Fruit fly (Drosophila melanogaster) whole organism, embryonic: ENCODE results near the gene CG6295.

ENCODE experiments used
- Atf3 ChIP-seq: fragments of 200-800 bp; sonication (Bioruptor generic); optimal IDR thresholded peaks from 3 replicates; lab custom pipeline; 2016; ENCODE audit warnings: missing biosample characterization, missing genetic modification characterization
- Bgb ChIP-seq: fragments of 200-800 bp; sonication (Bioruptor generic); IDR thresholded peaks from 2 replicates; pipeline ENCODE4 v1.3.6; 2022; ENCODE audit warnings: missing biosample characterization, missing genetic modification characterization; ENCODE audit not compliant: partially characterized antibody
- CG1024 ChIP-seq: fragments of 200-800 bp; sonication (Bioruptor generic); IDR thresholded peaks from 2 replicates; pipeline ENCODE4 v1.3.6; 2022; ENCODE audit warnings: missing biosample characterization, missing genetic modification characterization
- CG12659 ChIP-seq: fragments of 200-800 bp; sonication (Bioruptor generic); optimal IDR thresholded peaks from 3 replicates; lab custom pipeline; 2017; ENCODE audit warnings: mild to moderate bottlenecking, missing biosample characterization, missing genetic modification reagents, missing genetic modification characterization
- CG13424 ChIP-seq: fragments of 200-800 bp; sonication (Bioruptor generic); optimal IDR thresholded peaks from 2 replicates; lab custom pipeline; 2019; ENCODE audit warnings: missing biosample characterization, mild to moderate bottlenecking, missing genetic modification characterization, moderate library complexity
- CG14441 ChIP-seq: fragments of 200-800 bp; sonication (Bioruptor generic); IDR thresholded peaks from 2 replicates; pipeline ENCODE4 v1.3.6; 2022; ENCODE audit warnings: missing biosample characterization, missing genetic modification characterization
- CG15011 ChIP-seq: fragments of 200-800 bp; sonication (Bioruptor generic); optimal IDR thresholded peaks from 3 replicates; lab custom pipeline; 2018; ENCODE audit warnings: missing biosample characterization, mild to moderate bottlenecking, missing genetic modification characterization
- CG31441 ChIP-seq: fragments of 200-800 bp; sonication (Bioruptor generic); IDR thresholded peaks from 2 replicates; pipeline ENCODE4 v1.3.6; 2022; ENCODE audit warnings: missing biosample characterization, missing genetic modification characterization
- CG3726 ChIP-seq: fragments of 200-800 bp; sonication (Bioruptor generic); IDR thresholded peaks from 3 replicates; pipeline ENCODE4, ENCODE4 v1.3.6; 2022; ENCODE audit warnings: missing biosample characterization, missing genetic modification characterization
- CG4360 ChIP-seq: fragments of 200-800 bp; sonication (Bioruptor generic); IDR thresholded peaks from 2 replicates; pipeline ENCODE4 v1.3.6; 2022; ENCODE audit warnings: missing biosample characterization, missing genetic modification characterization
- CG5953 ChIP-seq: fragments of 200-800 bp; sonication (Bioruptor generic); IDR thresholded peaks from 2 replicates; pipeline ENCODE4 v1.3.6; 2022; ENCODE audit warnings: missing biosample characterization, missing genetic modification characterization
- CG8290 ChIP-seq, 3 experiments: fragments of 200-800 bp; sonication (Bioruptor generic); optimal IDR thresholded peaks; 2 replicates each; lab custom pipeline; 2016 to 2019; ENCODE audit warnings: missing biosample characterization in 3 of 3, missing genetic modification characterization in 3 of 3, mild to moderate bottlenecking in 2 of 3, moderate library complexity in 1 of 3
- CG8388 ChIP-seq: fragments of 200-800 bp; sonication (Bioruptor generic); optimal IDR thresholded peaks from 2 replicates; lab custom pipeline; 2019; ENCODE audit warnings: missing biosample characterization, mild to moderate bottlenecking, missing genetic modification characterization, moderate library complexity
- CG9215 ChIP-seq: fragments of 200-800 bp; sonication (Bioruptor generic); IDR thresholded peaks from 2 replicates; pipeline ENCODE4 v1.3.6; 2022; ENCODE audit warnings: missing biosample characterization, missing genetic modification characterization
- CG9727 ChIP-seq: fragments of 200-800 bp; sonication (Bioruptor generic); optimal IDR thresholded peaks from 3 replicates; lab custom pipeline; 2017; ENCODE audit warnings: missing biosample characterization, mild to moderate bottlenecking, missing genetic modification characterization
- CoRest ChIP-seq: fragments of 200-800 bp; sonication (Bioruptor generic); optimal IDR thresholded peaks from 3 replicates; lab custom pipeline; 2018; ENCODE audit warnings: missing biosample characterization, mild to moderate bottlenecking, missing genetic modification characterization, moderate library complexity
- D19A ChIP-seq: fragments of 200-800 bp; optimal IDR thresholded peaks from 3 replicates; lab custom pipeline; 2019; ENCODE audit warnings: missing biosample characterization, mild to moderate bottlenecking, missing genetic modification characterization, moderate library complexity
- Dbx ChIP-seq: fragments of 200-800 bp; sonication (Bioruptor generic); IDR thresholded peaks from 3 replicates; pipeline ENCODE4 v1.3.6; 2022; ENCODE audit warnings: missing biosample characterization, missing genetic modification characterization
- Dfd ChIP-seq, 2 experiments: fragments of >200 bp; optimal IDR thresholded peaks; 2 replicates each; lab custom pipeline; 2017; ENCODE audit warnings: missing biosample characterization in 2 of 2, missing genetic modification characterization in 2 of 2
- HLH3B ChIP-seq: fragments of 200-800 bp; sonication (Bioruptor generic); IDR thresholded peaks from 2 replicates; pipeline ENCODE4 v1.3.6; 2022; ENCODE audit warnings: missing biosample characterization, missing genetic modification characterization
- HLH4C ChIP-seq: fragments of 200-800 bp; sonication (Bioruptor generic); IDR thresholded peaks from 3 replicates; pipeline ENCODE4 v1.3.6; 2022; ENCODE audit warnings: missing biosample characterization, missing genetic modification characterization; ENCODE audit not compliant: partially characterized antibody
- Lhr ChIP-seq: fragments of 200-800 bp; sonication (Bioruptor generic); optimal IDR thresholded peaks from 3 replicates; lab custom pipeline; 2017; ENCODE audit warnings: mild to moderate bottlenecking, missing biosample characterization, missing genetic modification reagents, missing genetic modification characterization
- Max ChIP-seq: fragments of 200-800 bp; sonication (Bioruptor generic); optimal IDR thresholded peaks from 2 replicates; lab custom pipeline; 2016; ENCODE audit warnings: missing biosample characterization, mild to moderate bottlenecking, missing genetic modification characterization
- Mrtf ChIP-seq: fragments of 200-800 bp; sonication (Bioruptor generic); IDR thresholded peaks from 3 replicates; pipeline ENCODE4 v1.3.6; 2022; ENCODE audit warnings: missing biosample characterization, missing genetic modification characterization
- Nf-YA ChIP-seq: fragments of 200-800 bp; sonication (Bioruptor generic); IDR thresholded peaks from 2 replicates; pipeline ENCODE4 v1.3.6; 2022; ENCODE audit warnings: missing biosample characterization, missing genetic modification characterization
- Nf-YB ChIP-seq: fragments of 200-800 bp; sonication (Bioruptor generic); optimal IDR thresholded peaks from 3 replicates; lab custom pipeline; 2019; ENCODE audit warnings: missing biosample characterization, mild to moderate bottlenecking, missing genetic modification characterization, moderate library complexity
- Usf ChIP-seq: fragments of 200-800 bp; sonication (Bioruptor generic); optimal IDR thresholded peaks from 2 replicates; lab custom pipeline; 2017; ENCODE audit warnings: missing genotype, missing biosample characterization, missing genetic modification characterization
- Vsx1 ChIP-seq: fragments of 200-800 bp; sonication (Bioruptor generic); optimal IDR thresholded peaks from 2 replicates; lab custom pipeline; 2017; ENCODE audit warnings: missing biosample characterization, mild to moderate bottlenecking, missing genetic modification characterization, missing genetic modification reagents
- al ChIP-seq: fragments of 200-800 bp; sonication (Bioruptor generic); IDR thresholded peaks from 2 replicates; pipeline ENCODE4 v1.3.6; 2022; ENCODE audit warnings: missing biosample characterization, missing genetic modification characterization
- bcd ChIP-seq: fragments of 200-800 bp; sonication (Bioruptor generic); optimal IDR thresholded peaks from 2 replicates; lab custom pipeline; 2017; ENCODE audit warnings: missing biosample characterization, mild to moderate bottlenecking, missing genetic modification characterization
- cg ChIP-seq: fragments of 200-800 bp; sonication (Bioruptor generic); optimal IDR thresholded peaks from 3 replicates; lab custom pipeline; 2019; ENCODE audit warnings: missing biosample characterization, mild to moderate bottlenecking, missing genetic modification characterization, moderate library complexity
- chn ChIP-seq: fragments of 200-800 bp; sonication (Bioruptor generic); optimal IDR thresholded peaks from 2 replicates; lab custom pipeline; 2016; ENCODE audit warnings: missing biosample characterization, missing genetic modification characterization
- dpn ChIP-seq, 2 experiments: fragments of 200-800 bp; sonication (Bioruptor generic); optimal IDR thresholded peaks; 3 replicates each; lab custom pipeline; 2016; ENCODE audit warnings: missing biosample characterization in 2 of 2, missing genetic modification characterization in 2 of 2
- ftz-f1 ChIP-seq: fragments of 200-800 bp; sonication (Bioruptor generic); optimal IDR thresholded peaks from 2 replicates; lab custom pipeline; 2016; ENCODE audit warnings: missing biosample characterization, missing genetic modification characterization
- grau ChIP-seq: fragments of 200-800 bp; optimal IDR thresholded peaks from 3 replicates; lab custom pipeline; 2019; ENCODE audit warnings: missing biosample characterization, mild to moderate bottlenecking, missing genetic modification characterization, moderate library complexity
- ind ChIP-seq: fragments of 200-800 bp; sonication (Bioruptor generic); optimal IDR thresholded peaks from 3 replicates; lab custom pipeline; 2016; ENCODE audit warnings: missing biosample characterization, missing genetic modification characterization
- knrl ChIP-seq: fragments of 200-800 bp; sonication (Bioruptor generic); IDR thresholded peaks from 3 replicates; pipeline ENCODE4 v1.3.6; 2022; ENCODE audit warnings: missing biosample characterization, missing genetic modification characterization; ENCODE audit not compliant: partially characterized antibody
- lab ChIP-seq: fragments of 200-800 bp; sonication (Bioruptor generic); optimal IDR thresholded peaks from 3 replicates; lab custom pipeline; 2017; ENCODE audit warnings: missing biosample characterization, missing genetic modification characterization, mild to moderate bottlenecking, moderate library complexity, missing genetic modification reagents
- nerfin-1 ChIP-seq: fragments of 200-800 bp; sonication (Bioruptor generic); optimal IDR thresholded peaks from 3 replicates; lab custom pipeline; 2019; ENCODE audit warnings: missing biosample characterization, mild to moderate bottlenecking, missing genetic modification characterization, moderate library complexity
- nerfin-2 ChIP-seq: fragments of 200-800 bp; sonication (Bioruptor generic); IDR thresholded peaks from 2 replicates; pipeline ENCODE4 v1.3.6; 2022; ENCODE audit warnings: missing biosample characterization, missing genetic modification characterization; ENCODE audit not compliant: partially characterized antibody
- onecut ChIP-seq: fragments of 200-800 bp; sonication (Bioruptor generic); IDR thresholded peaks from 2 replicates; pipeline ENCODE4 v1.3.6; 2022; ENCODE audit warnings: missing biosample characterization, missing genetic modification characterization
- phol ChIP-seq: fragments of 200-800 bp; sonication (Bioruptor generic); optimal IDR thresholded peaks from 3 replicates; lab custom pipeline; 2018; ENCODE audit warnings: missing biosample characterization, mild to moderate bottlenecking, missing genetic modification characterization, moderate library complexity
- pzg ChIP-seq: fragments of 200-800 bp; sonication (Bioruptor generic); optimal IDR thresholded peaks from 3 replicates; lab custom pipeline; 2018; ENCODE audit warnings: missing biosample characterization, mild to moderate bottlenecking, missing genetic modification characterization, moderate library complexity
- run ChIP-seq: fragments of 200-800 bp; sonication (Bioruptor generic); optimal IDR thresholded peaks from 3 replicates; lab custom pipeline; 2018; ENCODE audit warnings: missing biosample characterization, mild to moderate bottlenecking, missing genetic modification characterization
- seq ChIP-seq: fragments of 200-800 bp; sonication (Bioruptor generic); IDR thresholded peaks from 2 replicates; pipeline ENCODE4 v1.3.6; 2022; ENCODE audit warnings: missing biosample characterization, missing genetic modification characterization
- slbo ChIP-seq: fragments of 200-800 bp; sonication (Bioruptor generic); IDR thresholded peaks from 2 replicates; pipeline ENCODE4 v1.3.6; 2022; ENCODE audit warnings: missing biosample characterization, missing genetic modification characterization
- tup ChIP-seq: fragments of 200-800 bp; sonication (Bioruptor generic); optimal IDR thresholded peaks from 2 replicates; lab custom pipeline; 2016; ENCODE audit warnings: missing biosample characterization, mild to moderate bottlenecking, missing genetic modification characterization, moderate library complexity
- unpg ChIP-seq: fragments of 200-800 bp; sonication (Bioruptor generic); optimal IDR thresholded peaks from 3 replicates; lab custom pipeline; 2018; ENCODE audit warnings: missing biosample characterization, mild to moderate bottlenecking, missing genetic modification characterization, moderate library complexity
- zfh2 ChIP-seq: fragments of 200-800 bp; sonication (Bioruptor generic); optimal IDR thresholded peaks from 2 replicates; lab custom pipeline; 2016; ENCODE audit warnings: missing biosample characterization, missing genetic modification characterization

The CG6295 gene

DNA sequence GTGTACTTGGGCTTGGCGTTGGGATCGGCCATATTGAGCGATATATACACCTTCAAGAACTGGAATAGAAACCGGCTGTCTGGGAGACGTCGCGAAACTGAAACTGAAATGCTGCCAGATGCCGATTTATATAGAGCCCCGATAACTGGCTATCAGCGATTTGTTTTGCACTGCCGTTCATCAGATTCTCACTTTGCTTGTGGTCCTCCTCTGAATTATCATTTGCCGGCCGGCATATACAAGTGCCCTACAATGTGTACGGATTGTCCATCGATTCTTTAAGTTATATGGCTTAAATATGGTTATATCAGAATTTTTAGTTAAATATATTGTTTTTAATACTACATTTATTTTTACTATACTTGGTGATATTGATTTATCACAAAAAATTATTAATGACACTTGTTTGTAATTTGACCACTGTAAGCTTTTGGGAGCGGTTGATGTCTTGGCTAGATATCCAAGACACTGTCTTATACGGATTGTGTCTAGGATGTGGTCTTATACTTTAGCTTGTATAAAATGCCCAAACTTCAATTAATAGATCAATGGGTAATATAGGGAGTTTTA, 18.4 kb downstream of the CG6295 start, which contains the start of gene CG31075 (continued):
- TF ChIP-seq CG1024: peak; percentile 41; the same call in 1 of the 2 replicates
- TF ChIP-seq onecut: peak; percentile 79
- TF ChIP-seq CG9727 (GFP tag; lab: Kevin White, UChicago): peak; percentile 41
- no peak for TF ChIP-seq Vsx1
- no peak for TF ChIP-seq CG3726 (GFP tag; lab: Robert Waterston, UW)
- TF ChIP-seq D19A: peak; percentile 44
- peak; percentile 80 for TF ChIP-seq lab
- TF ChIP-seq bcd (GFP tag; lab: Kevin White, UChicago): peak; percentile 37
- TF ChIP-seq Dfd (GFP tag; optimal IDR thresholded peaks at IDR 0.05; lab: Kevin White, UChicago): no peak
- TF ChIP-seq CG13424 (tag; lab: Kevin White, UChicago): peak; percentile 15
- TF ChIP-seq grau: peak; percentile 56
- no peak for TF ChIP-seq HLH4C (GFP tag; lab: Robert Waterston, UW)
- peak; percentile 39 for TF ChIP-seq CG15011
- TF ChIP-seq zfh2 (GFP tag; lab: Kevin White, UChicago): peak; percentile 63
- TF ChIP-seq CG31441 (GFP tag; lab: Robert Waterston, UW): 0 out of 2 replicates have a peak, but pooled peaks have one; percentile 11
- TF ChIP-seq CG8388 (GFP tag; lab: Kevin White, UChicago): no peak
- no peak for TF ChIP-seq cg (GFP tag; lab: Kevin White, UChicago)
- TF ChIP-seq ftz-f1 (GFP tag; lab: Kevin White, UChicago): no peak
- no peak for TF ChIP-seq Atf3
- no peak for TF ChIP-seq Bgb (GFP tag; lab: Robert Waterston, UW)
- peak; percentile 65; the same call in 1 of the 3 replicates for TF ChIP-seq Mrtf (GFP tag; lab: Robert Waterston, UW)
- peak; percentile 51 for TF ChIP-seq phol (tag; lab: Kevin White, UChicago)
- peak; percentile 65; the same call in 1 of the 2 replicates for TF ChIP-seq CG5953
- no peak for TF ChIP-seq knrl (GFP tag; lab: Robert Waterston, UW)
- TF ChIP-seq seq (GFP tag; lab: Robert Waterston, UW): peak; percentile 53
- TF ChIP-seq ind: peak; percentile 56
- peak; percentile 17 for TF ChIP-seq CG12659 (GFP tag; lab: Kevin White, UChicago)
- TF ChIP-seq pzg (GFP tag; lab: Kevin White, UChicago): peak; percentile 5
- peak; percentile 54 for TF ChIP-seq Max
- no peak for TF ChIP-seq Nf-YB (GFP tag; lab: Kevin White, UChicago)
- peak in 1 of 2 experiments; percentile 30 for TF ChIP-seq dpn (GFP tag; optimal IDR thresholded peaks at IDR 0.05; lab: Kevin White, UChicago)
- TF ChIP-seq Nf-YA (GFP tag; lab: Robert Waterston, UW): peak; percentile 52
- no peak for TF ChIP-seq Lhr (GFP tag; lab: Kevin White, UChicago)
- TF ChIP-seq CG4360 (GFP tag; lab: Robert Waterston, UW): no peak
- no peak for TF ChIP-seq chn (GFP tag; lab: Kevin White, UChicago)
- peak; percentile 3 for TF ChIP-seq Usf (GFP tag; lab: Kevin White, UChicago)
- TF ChIP-seq CG14441 (GFP tag; lab: Robert Waterston, UW): no peak
- peak; percentile 83 for TF ChIP-seq slbo (GFP tag; lab: Robert Waterston, UW)
- peak; percentile 91 for TF ChIP-seq Dbx
- TF ChIP-seq nerfin-2 (GFP tag; lab: Robert Waterston, UW): no peak
- TF ChIP-seq al (GFP tag; lab: Robert Waterston, UW): 0 out of 2 replicates have a peak, but pooled peaks have one; percentile 35
- TF ChIP-seq unpg (GFP tag; lab: Kevin White, UChicago): peak; percentile 52
- TF ChIP-seq run (tag; lab: Kevin White, UChicago): peak; percentile 0
- no peak for TF ChIP-seq CG8290 (GFP tag; optimal IDR thresholded peaks at IDR 0.05; lab: Kevin White, UChicago)
- TF ChIP-seq CG8290 (tag; optimal IDR thresholded peaks at IDR 0.05; lab: Kevin White, UChicago): peak in 1 of 2 experiments; percentile 32
- peak; percentile 55 for TF ChIP-seq CG9215 (GFP tag; lab: Robert Waterston, UW)
- TF ChIP-seq CoRest (tag; lab: Kevin White, UChicago): peak; percentile 49
- TF ChIP-seq tup (GFP tag; lab: Kevin White, UChicago): no peak
- TF ChIP-seq nerfin-1: no peak
- peak; percentile 67 for TF ChIP-seq HLH3B (GFP tag; lab: Robert Waterston, UW)
